Fruit fly (Drosophila melanogaster): Measurements from ENCODE around the gene gro.

DNA sequence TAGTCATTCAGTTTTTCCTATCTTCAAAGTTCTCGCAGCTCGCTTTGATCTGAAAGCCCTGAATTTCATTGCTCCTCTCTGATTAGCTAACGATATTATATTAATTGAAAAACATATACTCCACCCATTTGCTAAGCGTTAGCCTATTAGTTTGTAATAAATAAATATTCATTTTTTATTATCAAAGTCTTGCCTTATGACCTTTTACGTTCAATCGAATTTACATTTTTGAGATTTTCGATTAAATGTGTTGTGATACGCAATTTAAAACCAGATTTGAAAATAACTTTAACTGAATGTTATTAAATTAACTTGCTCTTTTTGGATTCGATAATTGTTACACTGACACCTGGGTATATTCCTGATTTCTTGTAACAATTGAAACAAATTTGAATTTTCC is 21.4 kb downstream of the gro start, which contains the start of gene CG14551:
- no peak for TF ChIP-seq psq (optimal IDR thresholded peaks at IDR 0.05)
- no peak for TF ChIP-seq Sin3A (optimal IDR thresholded peaks at IDR 0.05)
- TF ChIP-seq insv (optimal IDR thresholded peaks at IDR 0.05): no peak

Data from Kc167 (cell line).